Fruit fly (Drosophila melanogaster): Measurements from ENCODE around the gene Dys.

Dys gene

DNA sequence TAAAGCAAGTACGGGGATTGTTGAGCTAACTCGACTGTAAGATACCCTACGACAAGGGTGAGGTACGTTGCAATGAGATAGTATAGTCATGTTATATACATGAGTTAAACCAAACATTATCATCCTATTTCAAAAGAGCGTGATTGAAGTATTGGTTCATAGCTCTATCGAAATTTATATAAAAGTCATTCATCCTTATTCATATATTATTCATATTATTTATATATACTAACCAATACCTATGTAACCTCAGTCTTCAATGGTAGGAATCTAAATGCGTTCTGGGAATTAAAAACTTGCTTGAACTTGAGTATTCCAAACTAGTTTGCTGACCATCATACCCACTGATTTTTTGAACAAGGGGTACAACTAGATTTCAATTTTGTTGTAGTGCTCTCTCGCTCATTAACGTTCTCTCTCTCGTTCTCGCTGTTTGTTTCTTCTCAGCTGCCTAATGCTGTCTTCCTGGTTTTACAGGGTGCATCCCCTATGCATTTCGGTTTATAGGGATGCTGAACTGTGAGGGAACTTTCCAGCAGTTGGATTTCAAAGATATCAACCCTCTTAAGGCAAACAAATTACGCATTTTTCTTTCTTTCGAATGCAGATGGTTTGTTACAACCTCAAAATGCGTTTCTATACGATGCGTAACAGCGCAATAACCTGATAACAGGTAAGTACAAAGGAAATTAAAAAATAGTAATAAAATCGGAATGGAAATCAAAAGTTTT is 167.1 kb downstream of the Dys start (continued):
- no peak for TF ChIP-seq pnt (GFP tag; optimal IDR thresholded peaks at IDR 0.05)
- TF ChIP-seq ac (GFP tag; optimal IDR thresholded peaks at IDR 0.05): no peak
- no peak for TF ChIP-seq onecut (GFP tag; IDR thresholded peaks at IDR 0.05)
- no peak for TF ChIP-seq emc (GFP tag; optimal IDR thresholded peaks at IDR 0.05)
- no peak for TF ChIP-seq NC2β (GFP tag; optimal IDR thresholded peaks at IDR 0.05)
- TF ChIP-seq stwl (tag; optimal IDR thresholded peaks at IDR 0.05): no peak
- TF ChIP-seq lov (optimal IDR thresholded peaks at IDR 0.05): no peak
- TF ChIP-seq lov (GFP tag; IDR thresholded peaks at IDR 0.05): no peak
- no peak for TF ChIP-seq insv (GFP tag; optimal IDR thresholded peaks at IDR 0.05)
- TF ChIP-seq CG2889 (GFP tag; IDR thresholded peaks at IDR 0.05): no peak
- no peak for TF ChIP-seq sisA (GFP tag; IDR thresholded peaks at IDR 0.05)
- TF ChIP-seq mam (GFP tag; optimal IDR thresholded peaks at IDR 0.05): no peak
- 0 out of 2 replicates have a peak, but pooled peaks have one; percentile 28 for TF ChIP-seq vvl (GFP tag; IDR thresholded peaks at IDR 0.05)
- TF ChIP-seq fd102C (GFP tag; optimal IDR thresholded peaks at IDR 0.05): no peak
- no peak for TF ChIP-seq CG4282 (GFP tag; optimal IDR thresholded peaks at IDR 0.05)
- TF ChIP-seq NC2α (GFP tag; optimal IDR thresholded peaks at IDR 0.05): no peak
- TF ChIP-seq jumu (GFP tag; optimal IDR thresholded peaks at IDR 0.05): no peak
- no peak for TF ChIP-seq tx (GFP tag; optimal IDR thresholded peaks at IDR 0.05)
- TF ChIP-seq her (GFP tag; optimal IDR thresholded peaks at IDR 0.05): no peak
- TF ChIP-seq CG9609 (GFP tag; optimal IDR thresholded peaks at IDR 0.05): no peak
- no peak for TF ChIP-seq Rx (GFP tag; IDR thresholded peaks at IDR 0.05)
- no peak for TF ChIP-seq ab (GFP tag; optimal IDR thresholded peaks at IDR 0.05)
- peak; percentile 40 for TF ChIP-seq Jarid2 (GFP tag; optimal IDR thresholded peaks at IDR 0.05)
- TF ChIP-seq GATAe (GFP tag; conservative IDR thresholded peaks at IDR 0.05): no peak
- no peak for TF ChIP-seq CG10462 (GFP tag; optimal IDR thresholded peaks at IDR 0.05)
- no peak for TF ChIP-seq CG15601 (tag; optimal IDR thresholded peaks at IDR 0.05)
- no peak for TF ChIP-seq Gug (GFP tag; IDR thresholded peaks at IDR 0.05)
- TF ChIP-seq Ets65A (GFP tag): peak; percentile 91
- TF ChIP-seq CG1602 (GFP tag; optimal IDR thresholded peaks at IDR 0.05): no peak
- TF ChIP-seq cwo (GFP tag; optimal IDR thresholded peaks at IDR 0.05): peak; percentile 67
- no peak for TF ChIP-seq CG3847 (GFP tag; IDR thresholded peaks at IDR 0.05)
- TF ChIP-seq slou (GFP tag; optimal IDR thresholded peaks at IDR 0.05): no peak
- peak; percentile 29 for TF ChIP-seq CG13775 (GFP tag; optimal IDR thresholded peaks at IDR 0.05)
- no peak for TF ChIP-seq Lpt (GFP tag; optimal IDR thresholded peaks at IDR 0.05)
- TF ChIP-seq ato (GFP tag; IDR thresholded peaks at IDR 0.05; ENCODE audit: partially characterized antibody): no peak
- TF ChIP-seq CG1832 (GFP tag; optimal IDR thresholded peaks at IDR 0.05): peak; percentile 29
- no peak for TF ChIP-seq CG12769 (tag; optimal IDR thresholded peaks at IDR 0.05)
- TF ChIP-seq CG31388 (GFP tag; optimal IDR thresholded peaks at IDR 0.05): no peak
- TF ChIP-seq CG17186 (GFP tag; optimal IDR thresholded peaks at IDR 0.05): no peak
- TF ChIP-seq CG30020 (tag; optimal IDR thresholded peaks at IDR 0.05): no peak
- 0 out of 2 replicates have a peak, but pooled peaks have one; percentile 6 for TF ChIP-seq ttk (GFP tag; IDR thresholded peaks at IDR 0.05)
- no peak for TF ChIP-seq grn (GFP tag; optimal IDR thresholded peaks at IDR 0.05)
- no peak for TF ChIP-seq Nf-YB (GFP tag; optimal IDR thresholded peaks at IDR 0.05)
- TF ChIP-seq CG6683 (GFP tag; optimal IDR thresholded peaks at IDR 0.05): no peak
- no peak for TF ChIP-seq lbe (GFP tag; optimal IDR thresholded peaks at IDR 0.05)
- TF ChIP-seq nau (GFP tag; optimal IDR thresholded peaks at IDR 0.05): peak; percentile 37
- no peak for TF ChIP-seq Oaz (GFP tag; IDR thresholded peaks at IDR 0.05)
- no peak for TF ChIP-seq CG7963 (GFP tag; IDR thresholded peaks at IDR 0.05; ENCODE audit: partially characterized antibody)
- TF ChIP-seq so (GFP tag; IDR thresholded peaks at IDR 0.05): no peak
- TF ChIP-seq zen2 (GFP tag; IDR thresholded peaks at IDR 0.05; ENCODE audit: partially characterized antibody): no peak
- no peak for TF ChIP-seq CG34224 (GFP tag; IDR thresholded peaks at IDR 0.05; ENCODE audit: partially characterized antibody)
